Fruit fly (Drosophila melanogaster) whole organism, embryonic: ENCODE results near the gene Cand1.

Experiments used
- Ada2b ChIP-seq: fragments of 200-800 bp; sonication (Bioruptor generic); IDR thresholded peaks from 2 replicates; pipeline ENCODE4 v1.3.6; 2022; ENCODE audit warnings: missing biosample characterization, missing genetic modification characterization
- Aef1 ChIP-seq: fragments of 200-800 bp; sonication (Bioruptor generic); IDR thresholded peaks from 3 replicates; pipeline ENCODE4 v1.3.6; 2022; ENCODE audit warnings: missing biosample characterization, missing genetic modification characterization
- Asciz ChIP-seq: fragments of 200-800 bp; sonication (Bioruptor generic); optimal IDR thresholded peaks from 2 replicates; lab custom pipeline; 2017; ENCODE audit warnings: missing biosample characterization, mild to moderate bottlenecking, missing genetic modification characterization, missing genetic modification reagents
- B-H1 ChIP-seq: fragments of 200-800 bp; sonication (Bioruptor generic); IDR thresholded peaks from 3 replicates; pipeline ENCODE4 v1.3.6; 2022; ENCODE audit warnings: missing biosample characterization, missing genetic modification characterization
- CG1024 ChIP-seq: fragments of 200-800 bp; sonication (Bioruptor generic); IDR thresholded peaks from 2 replicates; pipeline ENCODE4 v1.3.6; 2022; ENCODE audit warnings: missing biosample characterization, missing genetic modification characterization
- CG10979 ChIP-seq: fragments of 200-800 bp; sonication (Bioruptor generic); optimal IDR thresholded peaks from 2 replicates; lab custom pipeline; 2018; ENCODE audit warnings: missing biosample characterization, mild to moderate bottlenecking, missing genetic modification characterization, moderate library complexity
- CG11504 ChIP-seq: fragments of 200-800 bp; sonication (Bioruptor generic); optimal IDR thresholded peaks from 3 replicates; lab custom pipeline; 2019; ENCODE audit warnings: missing biosample characterization, mild to moderate bottlenecking, missing genetic modification characterization, moderate library complexity
- CG12219 ChIP-seq: fragments of 200-800 bp; sonication (Bioruptor generic); optimal IDR thresholded peaks from 3 replicates; lab custom pipeline; 2018; ENCODE audit warnings: missing biosample characterization, mild to moderate bottlenecking, missing genetic modification characterization
- CG12769 ChIP-seq: fragments of 200-800 bp; sonication (Bioruptor generic); optimal IDR thresholded peaks from 2 replicates; lab custom pipeline; 2019; ENCODE audit warnings: missing biosample characterization, mild to moderate bottlenecking, missing genetic modification characterization, moderate library complexity
- CG13296 ChIP-seq: fragments of 200-800 bp; sonication (Bioruptor generic); optimal IDR thresholded peaks from 3 replicates; lab custom pipeline; 2018; ENCODE audit warnings: missing biosample characterization, mild to moderate bottlenecking, missing genetic modification characterization
- CG13424 ChIP-seq: fragments of 200-800 bp; sonication (Bioruptor generic); optimal IDR thresholded peaks from 2 replicates; lab custom pipeline; 2019; ENCODE audit warnings: missing biosample characterization, mild to moderate bottlenecking, missing genetic modification characterization, moderate library complexity
- CG15479 ChIP-seq: fragments of 200-800 bp; sonication (Bioruptor generic); optimal IDR thresholded peaks from 3 replicates; lab custom pipeline; 2019; ENCODE audit warnings: missing biosample characterization, mild to moderate bottlenecking, missing genetic modification characterization, moderate library complexity
- CG16813 ChIP-seq: fragments of 200-800 bp; sonication (Bioruptor generic); IDR thresholded peaks from 3 replicates; pipeline ENCODE4 v1.3.6; 2022; ENCODE audit warnings: missing biosample characterization, missing genetic modification characterization; ENCODE audit not compliant: partially characterized antibody
- CG17359 ChIP-seq: fragments of 200-800 bp; sonication (Bioruptor generic); optimal IDR thresholded peaks from 3 replicates; lab custom pipeline; 2018; ENCODE audit warnings: missing biosample characterization, mild to moderate bottlenecking, missing genetic modification characterization, moderate library complexity
- CG18476 ChIP-seq: fragments of 200-800 bp; sonication (Bioruptor generic); optimal IDR thresholded peaks from 2 replicates; lab custom pipeline; 2016; ENCODE audit warnings: missing biosample characterization, mild to moderate bottlenecking, missing genetic modification characterization
- CG18619 ChIP-seq: fragments of 200-800 bp; sonication (Bioruptor generic); optimal IDR thresholded peaks from 3 replicates; lab custom pipeline; 2017; ENCODE audit warnings: missing biosample characterization, mild to moderate bottlenecking, missing genetic modification characterization
- CG30020 ChIP-seq: fragments of 200-800 bp; optimal IDR thresholded peaks from 2 replicates; lab custom pipeline; 2019; ENCODE audit warnings: missing biosample characterization, mild to moderate bottlenecking, missing genetic modification characterization, moderate library complexity
- CG31224 ChIP-seq: fragments of 200-800 bp; sonication (Bioruptor generic); IDR thresholded peaks from 2 replicates; pipeline ENCODE4 v1.3.6; 2022; ENCODE audit warnings: missing biosample characterization, missing genetic modification characterization
- CG31365 ChIP-seq: fragments of 200-800 bp; sonication (Bioruptor generic); optimal IDR thresholded peaks from 2 replicates; lab custom pipeline; 2018; ENCODE audit warnings: missing biosample characterization, mild to moderate bottlenecking, missing genetic modification characterization
- CG7839 ChIP-seq: fragments of 200-800 bp; sonication (Bioruptor generic); optimal IDR thresholded peaks from 3 replicates; lab custom pipeline; 2018; ENCODE audit warnings: missing biosample characterization, mild to moderate bottlenecking, missing genetic modification characterization, moderate library complexity
- CG8290 ChIP-seq, 3 experiments: fragments of 200-800 bp; sonication (Bioruptor generic); optimal IDR thresholded peaks; 2 replicates each; lab custom pipeline; 2016 to 2019; ENCODE audit warnings: missing biosample characterization in 3 of 3, missing genetic modification characterization in 3 of 3, mild to moderate bottlenecking in 2 of 3, moderate library complexity in 1 of 3
- CG8765 ChIP-seq: fragments of 200-800 bp; sonication (Bioruptor generic); IDR thresholded peaks from 2 replicates; pipeline ENCODE4 v1.3.6; 2022; ENCODE audit warnings: missing biosample characterization, missing genetic modification characterization
- Camta ChIP-seq: fragments of 200-800 bp; sonication (Bioruptor generic); optimal IDR thresholded peaks from 2 replicates; lab custom pipeline; 2016; ENCODE audit warnings: missing biosample characterization, missing genetic modification characterization
- CoRest ChIP-seq: fragments of 200-800 bp; sonication (Bioruptor generic); optimal IDR thresholded peaks from 3 replicates; lab custom pipeline; 2018; ENCODE audit warnings: missing biosample characterization, mild to moderate bottlenecking, missing genetic modification characterization, moderate library complexity
- Dek ChIP-seq: fragments of 200-800 bp; sonication (Bioruptor generic); optimal IDR thresholded peaks from 3 replicates; lab custom pipeline; 2019; ENCODE audit warnings: missing biosample characterization, mild to moderate bottlenecking, missing genetic modification characterization, moderate library complexity
- Doc3 ChIP-seq: fragments of 200-800 bp; sonication (Bioruptor generic); IDR thresholded peaks from 3 replicates; pipeline ENCODE4 v1.3.6; 2022; ENCODE audit warnings: missing biosample characterization, missing genetic modification characterization; ENCODE audit not compliant: partially characterized antibody
- ERR ChIP-seq: fragments of 200-800 bp; sonication (Bioruptor generic); optimal IDR thresholded peaks from 2 replicates; lab custom pipeline; 2016; ENCODE audit warnings: missing biosample characterization, missing genetic modification characterization
- Eip74EF ChIP-seq, 2 experiments: fragments of 200-800 bp in 1 of 2; fragments of >200 bp in 1 of 2; sonication (Bioruptor generic) in 1 of 2; optimal IDR thresholded peaks; 2 replicates each; lab custom pipeline; 2017 to 2019; ENCODE audit warnings: missing biosample characterization in 2 of 2, missing genetic modification characterization in 2 of 2, mild to moderate bottlenecking in 1 of 2, moderate library complexity in 1 of 2
- Gsc ChIP-seq: fragments of 200-800 bp; sonication (Bioruptor generic); IDR thresholded peaks from 2 replicates; pipeline ENCODE4 v1.3.6; 2022; ENCODE audit warnings: missing biosample characterization, missing genetic modification characterization
- HHEX ChIP-seq: fragments of 200-800 bp; sonication (Bioruptor generic); optimal IDR thresholded peaks from 3 replicates; lab custom pipeline; 2017; ENCODE audit warnings: missing biosample characterization, mild to moderate bottlenecking, missing genetic modification characterization, missing genetic modification reagents
- HmgD ChIP-seq: fragments of 200-800 bp; sonication (Bioruptor generic); optimal IDR thresholded peaks from 3 replicates; lab custom pipeline; 2016; ENCODE audit warnings: missing biosample characterization, missing genetic modification characterization
- Lim3 ChIP-seq: fragments of 200-800 bp; sonication (Bioruptor generic); IDR thresholded peaks from 2 replicates; pipeline ENCODE4 v1.3.6; 2022; ENCODE audit warnings: missing biosample characterization, missing genetic modification characterization
- MESR4 ChIP-seq: fragments of 200-800 bp; sonication (Bioruptor generic); optimal IDR thresholded peaks from 2 replicates; lab custom pipeline; 2018; ENCODE audit warnings: missing biosample characterization, mild to moderate bottlenecking, missing genetic modification characterization, moderate library complexity
- NC2β ChIP-seq: fragments of 200-800 bp; sonication (Bioruptor generic); optimal IDR thresholded peaks from 2 replicates; lab custom pipeline; 2016; ENCODE audit warnings: missing biosample characterization, missing genetic modification characterization
- PHDP ChIP-seq: fragments of 200-800 bp; sonication (Bioruptor generic); optimal IDR thresholded peaks from 3 replicates; lab custom pipeline; 2018; ENCODE audit warnings: missing biosample characterization, mild to moderate bottlenecking, missing genetic modification characterization, moderate library complexity
- Ssrp ChIP-seq: fragments of 200-800 bp; sonication (Bioruptor generic); optimal IDR thresholded peaks from 2 replicates; lab custom pipeline; 2018; ENCODE audit warnings: missing biosample characterization, mild to moderate bottlenecking, missing genetic modification characterization, moderate library complexity
- Usf ChIP-seq: fragments of 200-800 bp; sonication (Bioruptor generic); optimal IDR thresholded peaks from 2 replicates; lab custom pipeline; 2017; ENCODE audit warnings: missing genotype, missing biosample characterization, missing genetic modification characterization
- aop ChIP-seq: fragments of 200-800 bp; sonication (Bioruptor generic); IDR thresholded peaks from 2 replicates; pipeline ENCODE4 v1.3.6; 2022; ENCODE audit warnings: missing biosample characterization, missing genetic modification characterization
- ato ChIP-seq: fragments of 200-800 bp; sonication (Bioruptor generic); IDR thresholded peaks from 2 replicates; pipeline ENCODE4 v1.3.6; 2022; ENCODE audit warnings: missing biosample characterization, missing genetic modification characterization; ENCODE audit not compliant: partially characterized antibody
- cwo ChIP-seq: fragments of 200-800 bp; sonication (Bioruptor generic); optimal IDR thresholded peaks from 3 replicates; lab custom pipeline; 2017; ENCODE audit warnings: missing biosample characterization, missing genetic modification characterization, mild to moderate bottlenecking, moderate library complexity, missing genetic modification reagents
- danr ChIP-seq: fragments of 200-800 bp; sonication (Bioruptor generic); IDR thresholded peaks from 2 replicates; pipeline ENCODE4 v1.3.6; 2022; ENCODE audit warnings: missing biosample characterization, missing genetic modification characterization
- exex ChIP-seq: fragments of 200-800 bp; sonication (Bioruptor generic); optimal IDR thresholded peaks from 4 replicates; lab custom pipeline; 2018; ENCODE audit warnings: missing biosample characterization, mild to moderate bottlenecking, missing genetic modification characterization, moderate library complexity
- fd64A ChIP-seq: fragments of 200-800 bp; sonication (Bioruptor generic); optimal IDR thresholded peaks from 3 replicates; lab custom pipeline; 2018; ENCODE audit warnings: missing biosample characterization, mild to moderate bottlenecking, missing genetic modification characterization
- her ChIP-seq: fragments of 200-800 bp; sonication (Bioruptor generic); optimal IDR thresholded peaks from 2 replicates; lab custom pipeline; 2016; ENCODE audit warnings: missing biosample characterization, missing genetic modification characterization
- pho ChIP-seq: fragments of 200-800 bp; sonication (Bioruptor generic); optimal IDR thresholded peaks from 2 replicates; lab custom pipeline; 2016; ENCODE audit warnings: missing biosample characterization, missing genetic modification characterization
- run ChIP-seq: fragments of 200-800 bp; sonication (Bioruptor generic); optimal IDR thresholded peaks from 3 replicates; lab custom pipeline; 2018; ENCODE audit warnings: missing biosample characterization, mild to moderate bottlenecking, missing genetic modification characterization
- tgo ChIP-seq: fragments of 200-800 bp; sonication (Bioruptor generic); IDR thresholded peaks from 3 replicates; pipeline ENCODE4 v1.3.6; 2022; ENCODE audit warnings: missing biosample characterization, missing genetic modification characterization
- trem ChIP-seq: fragments of 200-800 bp; optimal IDR thresholded peaks from 3 replicates; lab custom pipeline; 2019; ENCODE audit warnings: missing biosample characterization, mild to moderate bottlenecking, missing genetic modification characterization, moderate library complexity
- zfh1 ChIP-seq: fragments of 200-800 bp; sonication (Bioruptor generic); IDR thresholded peaks from 3 replicates; pipeline ENCODE4 v1.3.6; 2022; ENCODE audit warnings: missing biosample characterization, missing genetic modification characterization

The Cand1 gene

dm6 chr2L:10334854-10335277, 27.6 kb downstream of the Cand1 start (continued):
- TF ChIP-seq CG17359 (tag; lab: Kevin White, UChicago) (peak; percentile 59), her (GFP tag; lab: Kevin White, UChicago) (peak; percentile 75), CG8765 (GFP tag; lab: Robert Waterston, UW) (no peak), HHEX (GFP tag; lab: Kevin White, UChicago) (peak; percentile 78), CG11504 (tag; lab: Kevin White, UChicago) (no peak), CG8290 (GFP tag; optimal IDR thresholded peaks at IDR 0.05; lab: Kevin White, UChicago) (peak; percentile 2), CG8290 (tag; optimal IDR thresholded peaks at IDR 0.05; lab: Kevin White, UChicago) (peak; percentile 75 to 91), run (tag; lab: Kevin White, UChicago) (no peak), Dek (tag; lab: Kevin White, UChicago) (peak; percentile 60), Asciz (GFP tag; lab: Kevin White, UChicago) (peak; percentile 69), PHDP (tag; lab: Kevin White, UChicago) (peak; percentile 65), ERR (GFP tag; lab: Kevin White, UChicago) (peak; percentile 44), danr (GFP tag; lab: Robert Waterston, UW) (no peak), CG18619 (peak; percentile 17), cwo (GFP tag; lab: Kevin White, UChicago) (peak; percentile 61), CG10979 (tag; lab: Kevin White, UChicago) (peak; percentile 44), B-H1 (no peak), Eip74EF (GFP tag; optimal IDR thresholded peaks at IDR 0.05; lab: Kevin White, UChicago) (peak in 1 of 2 experiments; percentile 93), HmgD (GFP tag; lab: Kevin White, UChicago) (peak; percentile 11), NC2β (peak; percentile 55), Camta (GFP tag; lab: Kevin White, UChicago) (peak; percentile 36), CoRest (tag; lab: Kevin White, UChicago) (peak; percentile 10), trem (tag; lab: Kevin White, UChicago) (peak; percentile 47), CG31365 (tag; lab: Kevin White, UChicago) (no peak), CG12219 (GFP tag; lab: Kevin White, UChicago) (peak; percentile 75), CG16813 (GFP tag; lab: Robert Waterston, UW) (0 out of 3 replicates have a peak, but pooled peaks have one; percentile 40), Lim3 (GFP tag; lab: Robert Waterston, UW) (no peak), tgo (GFP tag; lab: Robert Waterston, UW) (no peak; the same call in 2 of the 3 replicates), Usf (GFP tag; lab: Kevin White, UChicago) (no peak), Gsc (GFP tag; lab: Robert Waterston, UW) (no peak), fd64A (no peak), CG1024 (peak; percentile 75; the same call in 1 of the 2 replicates), CG30020 (peak; percentile 96), CG7839 (peak; percentile 14), aop (GFP tag; lab: Robert Waterston, UW) (no peak), CG13424 (peak; percentile 56), ato (peak; percentile 13; the same call in 1 of the 2 replicates), MESR4 (GFP tag; lab: Kevin White, UChicago) (peak; percentile 70), CG15479 (GFP tag; lab: Kevin White, UChicago) (peak; percentile 73), CG12769 (peak; percentile 95), Ada2b (GFP tag; lab: Robert Waterston, UW) (no peak), Doc3 (0 out of 3 replicates have a peak, but pooled peaks have one; percentile 11), CG31224 (GFP tag; lab: Robert Waterston, UW) (no peak), zfh1 (GFP tag; lab: Robert Waterston, UW) (no peak), pho (GFP tag; lab: Kevin White, UChicago) (peak; percentile 18), exex (tag; lab: Kevin White, UChicago) (peak; percentile 97), Ssrp (no peak), Aef1 (GFP tag; lab: Robert Waterston, UW) (no peak), CG18476 (no peak), CG13296 (GFP tag; lab: Kevin White, UChicago) (peak; percentile 90)
